Fruit fly (Drosophila melanogaster) whole organism, embryonic: ENCODE data around the gene Lmpt.

Experiments
- Adf1 ChIP-seq: fragments of 200-800 bp; sonication (Bioruptor generic); IDR thresholded peaks from 2 replicates; pipeline ENCODE4 v1.3.6; 2022; ENCODE audit warnings: missing biosample characterization, missing genetic modification characterization
- Asciz ChIP-seq: fragments of 200-800 bp; sonication (Bioruptor generic); optimal IDR thresholded peaks from 2 replicates; lab custom pipeline; 2017; ENCODE audit warnings: missing biosample characterization, mild to moderate bottlenecking, missing genetic modification characterization, missing genetic modification reagents
- Atf6 ChIP-seq: fragments of 200-800 bp; sonication (Bioruptor generic); IDR thresholded peaks from 2 replicates; pipeline ENCODE4 v1.3.6; 2022; ENCODE audit warnings: missing biosample characterization, missing genetic modification characterization
- CG10147 ChIP-seq: fragments of 200-800 bp; sonication (Bioruptor generic); optimal IDR thresholded peaks from 2 replicates; lab custom pipeline; 2019; ENCODE audit warnings: missing biosample characterization, mild to moderate bottlenecking, missing genetic modification characterization, moderate library complexity
- CG11695 ChIP-seq: fragments of 200-800 bp; sonication (Bioruptor generic); IDR thresholded peaks from 3 replicates; pipeline ENCODE4 v1.3.6; 2022; ENCODE audit warnings: missing biosample characterization, missing genetic modification characterization
- CG11696 ChIP-seq: fragments of 200-800 bp; sonication (Bioruptor generic); IDR thresholded peaks from 2 replicates; pipeline ENCODE4 v1.3.6; 2022; ENCODE audit warnings: missing biosample characterization, missing genetic modification characterization
- CG12071 ChIP-seq: fragments of 200-800 bp; sonication (Bioruptor generic); optimal IDR thresholded peaks from 3 replicates; lab custom pipeline; 2018; ENCODE audit warnings: missing biosample characterization, mild to moderate bottlenecking, missing genetic modification characterization
- CG12155 ChIP-seq: fragments of 200-800 bp; sonication (Bioruptor generic); optimal IDR thresholded peaks from 3 replicates; lab custom pipeline; 2016; ENCODE audit warnings: missing biosample characterization, missing genetic modification characterization
- CG16813 ChIP-seq: fragments of 200-800 bp; sonication (Bioruptor generic); IDR thresholded peaks from 3 replicates; pipeline ENCODE4 v1.3.6; 2022; ENCODE audit warnings: missing biosample characterization, missing genetic modification characterization; ENCODE audit not compliant: partially characterized antibody
- CG16863 ChIP-seq: fragments of 200-800 bp; sonication (Bioruptor generic); optimal IDR thresholded peaks from 3 replicates; lab custom pipeline; 2016; ENCODE audit warnings: missing biosample characterization, missing genetic modification characterization
- CG17361 ChIP-seq: fragments of 200-800 bp; sonication (Bioruptor generic); IDR thresholded peaks from 3 replicates; pipeline ENCODE4 v1.3.6; 2022; ENCODE audit warnings: missing biosample characterization, missing genetic modification characterization
- CG17802 ChIP-seq: fragments of 200-800 bp; sonication (Bioruptor generic); optimal IDR thresholded peaks from 2 replicates; lab custom pipeline; 2018; ENCODE audit warnings: missing biosample characterization, mild to moderate bottlenecking, missing genetic modification characterization, moderate library complexity
- CG18476 ChIP-seq: fragments of 200-800 bp; sonication (Bioruptor generic); optimal IDR thresholded peaks from 2 replicates; lab custom pipeline; 2016; ENCODE audit warnings: missing biosample characterization, mild to moderate bottlenecking, missing genetic modification characterization
- CG18599 ChIP-seq: fragments of 200-800 bp; sonication (Bioruptor generic); optimal IDR thresholded peaks from 3 replicates; lab custom pipeline; 2017; ENCODE audit warnings: missing biosample characterization, missing genetic modification characterization, mild to moderate bottlenecking, moderate library complexity, missing genetic modification reagents
- CG18619 ChIP-seq: fragments of 200-800 bp; sonication (Bioruptor generic); optimal IDR thresholded peaks from 3 replicates; lab custom pipeline; 2017; ENCODE audit warnings: missing biosample characterization, mild to moderate bottlenecking, missing genetic modification characterization
- CG18764 ChIP-seq: fragments of 200-800 bp; sonication (Bioruptor generic); optimal IDR thresholded peaks from 3 replicates; lab custom pipeline; 2016; ENCODE audit warnings: missing biosample characterization, missing genetic modification characterization
- CG2712 ChIP-seq: fragments of 200-800 bp; optimal IDR thresholded peaks from 3 replicates; lab custom pipeline; 2019; ENCODE audit warnings: missing biosample characterization, mild to moderate bottlenecking, missing genetic modification characterization, moderate library complexity
- CG3838 ChIP-seq: fragments of 200-800 bp; sonication (Bioruptor generic); optimal IDR thresholded peaks from 3 replicates; lab custom pipeline; 2016; ENCODE audit warnings: missing biosample characterization, missing genetic modification characterization
- CG6654 ChIP-seq: fragments of 200-800 bp; sonication (Bioruptor generic); optimal IDR thresholded peaks from 2 replicates; lab custom pipeline; 2017; ENCODE audit warnings: missing biosample characterization, mild to moderate bottlenecking, missing genetic modification characterization
- CG7271 ChIP-seq: fragments of 200-800 bp; sonication (Bioruptor generic); optimal IDR thresholded peaks from 2 replicates; lab custom pipeline; 2018; ENCODE audit warnings: missing biosample characterization, mild to moderate bottlenecking, missing genetic modification characterization, moderate library complexity
- CG8924 ChIP-seq: fragments of 200-800 bp; optimal IDR thresholded peaks from 3 replicates; lab custom pipeline; 2019; ENCODE audit warnings: missing biosample characterization, mild to moderate bottlenecking, missing genetic modification characterization, moderate library complexity
- CG8944 ChIP-seq: fragments of 200-800 bp; sonication (Bioruptor generic); optimal IDR thresholded peaks from 3 replicates; lab custom pipeline; 2016; ENCODE audit warnings: missing biosample characterization, missing genetic modification characterization
- CG9727 ChIP-seq: fragments of 200-800 bp; sonication (Bioruptor generic); optimal IDR thresholded peaks from 3 replicates; lab custom pipeline; 2017; ENCODE audit warnings: missing biosample characterization, mild to moderate bottlenecking, missing genetic modification characterization
- Doc2 ChIP-seq: fragments of 200-800 bp; sonication (Bioruptor generic); IDR thresholded peaks from 2 replicates; pipeline ENCODE4 v1.3.6; 2022; ENCODE audit warnings: missing biosample characterization, missing genetic modification characterization
- Eip74EF ChIP-seq, 2 experiments: fragments of 200-800 bp in 1 of 2; fragments of >200 bp in 1 of 2; sonication (Bioruptor generic) in 1 of 2; optimal IDR thresholded peaks; 2 replicates each; lab custom pipeline; 2017 to 2019; ENCODE audit warnings: missing biosample characterization in 2 of 2, missing genetic modification characterization in 2 of 2, mild to moderate bottlenecking in 1 of 2, moderate library complexity in 1 of 2
- H2.0 ChIP-seq: fragments of 200-800 bp; sonication (Bioruptor generic); IDR thresholded peaks from 2 replicates; pipeline ENCODE4 v1.3.6; 2022; ENCODE audit warnings: missing biosample characterization, missing genetic modification characterization
- Hr51 ChIP-seq, 2 experiments: fragments of 200-800 bp; sonication (Bioruptor generic); optimal IDR thresholded peaks; 2 replicates in 1 of 2; 3 replicates in 1 of 2; lab custom pipeline; 2016 to 2018; ENCODE audit warnings: missing biosample characterization in 2 of 2, missing genetic modification characterization in 2 of 2, mild to moderate bottlenecking in 1 of 2, moderate library complexity in 1 of 2
- Mad ChIP-seq: fragments of 200-800 bp; sonication (Bioruptor generic); optimal IDR thresholded peaks from 2 replicates; lab custom pipeline; 2016; ENCODE audit warnings: missing biosample characterization, missing genetic modification characterization
- Nf-YA ChIP-seq: fragments of 200-800 bp; sonication (Bioruptor generic); IDR thresholded peaks from 2 replicates; pipeline ENCODE4 v1.3.6; 2022; ENCODE audit warnings: missing biosample characterization, missing genetic modification characterization
- Nf-YC ChIP-seq: fragments of 200-800 bp; optimal IDR thresholded peaks from 3 replicates; lab custom pipeline; 2019; ENCODE audit warnings: missing biosample characterization, mild to moderate bottlenecking, missing genetic modification characterization, moderate library complexity
- Ravus ChIP-seq: fragments of 200-800 bp; sonication (Bioruptor generic); IDR thresholded peaks from 2 replicates; pipeline ENCODE4 v1.3.6; 2022; ENCODE audit warnings: missing biosample characterization, missing genetic modification characterization
- Ssrp ChIP-seq: fragments of 200-800 bp; sonication (Bioruptor generic); optimal IDR thresholded peaks from 2 replicates; lab custom pipeline; 2018; ENCODE audit warnings: missing biosample characterization, mild to moderate bottlenecking, missing genetic modification characterization, moderate library complexity
- Stat92E ChIP-seq, 3 experiments: fragments of >200 bp in 2 of 3; fragments of 200-800 bp in 1 of 3; sonication (Bioruptor generic) in 1 of 3; optimal IDR thresholded peaks; 2 replicates each; lab custom pipeline; 2017 to 2019; ENCODE audit warnings: missing biosample characterization in 3 of 3, missing genetic modification characterization in 3 of 3, mild to moderate bottlenecking in 1 of 3, moderate library complexity in 1 of 3
- az2 ChIP-seq: fragments of 200-800 bp; sonication (Bioruptor generic); optimal IDR thresholded peaks from 3 replicates; lab custom pipeline; 2016; ENCODE audit warnings: missing biosample characterization, missing genetic modification characterization
- bigmax ChIP-seq: fragments of 200-800 bp; sonication (Bioruptor generic); optimal IDR thresholded peaks from 2 replicates; lab custom pipeline; 2018; ENCODE audit warnings: missing biosample characterization, mild to moderate bottlenecking, missing genetic modification characterization
- corto ChIP-seq: fragments of 200-800 bp; sonication (Bioruptor generic); optimal IDR thresholded peaks from 2 replicates; lab custom pipeline; 2016; ENCODE audit warnings: missing biosample characterization, mild to moderate bottlenecking, missing genetic modification characterization, moderate library complexity
- fd64A ChIP-seq: fragments of 200-800 bp; sonication (Bioruptor generic); optimal IDR thresholded peaks from 3 replicates; lab custom pipeline; 2018; ENCODE audit warnings: missing biosample characterization, mild to moderate bottlenecking, missing genetic modification characterization
- gcm2 ChIP-seq: fragments of 200-800 bp; sonication (Bioruptor generic); optimal IDR thresholded peaks from 2 replicates; lab custom pipeline; 2016; ENCODE audit warnings: missing biosample characterization, missing genetic modification characterization
- grau ChIP-seq: fragments of 200-800 bp; optimal IDR thresholded peaks from 3 replicates; lab custom pipeline; 2019; ENCODE audit warnings: missing biosample characterization, mild to moderate bottlenecking, missing genetic modification characterization, moderate library complexity
- gt ChIP-seq: fragments of 200-800 bp; sonication (Bioruptor generic); IDR thresholded peaks from 2 replicates; pipeline ENCODE4 v1.3.6; 2022; ENCODE audit warnings: missing biosample characterization, missing genetic modification characterization
- luna ChIP-seq: fragments of 200-800 bp; sonication (Bioruptor generic); optimal IDR thresholded peaks from 2 replicates; lab custom pipeline; 2016; ENCODE audit warnings: missing biosample characterization, missing genetic modification characterization
- mld ChIP-seq: fragments of 200-800 bp; sonication (Bioruptor generic); IDR thresholded peaks from 3 replicates; pipeline ENCODE4 v1.3.6; 2022; ENCODE audit warnings: missing biosample characterization, missing genetic modification characterization; ENCODE audit not compliant: partially characterized antibody
- onecut ChIP-seq: fragments of 200-800 bp; sonication (Bioruptor generic); IDR thresholded peaks from 2 replicates; pipeline ENCODE4 v1.3.6; 2022; ENCODE audit warnings: missing biosample characterization, missing genetic modification characterization
- pzg ChIP-seq: fragments of 200-800 bp; sonication (Bioruptor generic); optimal IDR thresholded peaks from 3 replicates; lab custom pipeline; 2018; ENCODE audit warnings: missing biosample characterization, mild to moderate bottlenecking, missing genetic modification characterization, moderate library complexity
- rib ChIP-seq: fragments of 200-800 bp; sonication (Bioruptor generic); IDR thresholded peaks from 2 replicates; pipeline ENCODE4 v1.3.6; 2022; ENCODE audit warnings: missing biosample characterization, missing genetic modification characterization
- sc ChIP-seq, 3 experiments: fragments of >200 bp in 2 of 3; fragments of 200-800 bp in 1 of 3; sonication (Bioruptor generic) in 1 of 3; optimal IDR thresholded peaks; 2 replicates in 2 of 3; 3 replicates in 1 of 3; lab custom pipeline; 2017; ENCODE audit warnings: mild to moderate bottlenecking in 1 of 3, missing biosample characterization in 1 of 3, missing genetic modification characterization in 1 of 3, missing genetic modification reagents in 1 of 3
- tup ChIP-seq: fragments of 200-800 bp; sonication (Bioruptor generic); optimal IDR thresholded peaks from 2 replicates; lab custom pipeline; 2016; ENCODE audit warnings: missing biosample characterization, mild to moderate bottlenecking, missing genetic modification characterization, moderate library complexity
- vnd ChIP-seq: fragments of 200-800 bp; sonication (Bioruptor generic); IDR thresholded peaks from 3 replicates; pipeline ENCODE4 v1.3.6; 2022; ENCODE audit warnings: missing biosample characterization, missing genetic modification characterization; ENCODE audit not compliant: partially characterized antibody
- vvl ChIP-seq: fragments of 200-800 bp; sonication (Bioruptor generic); IDR thresholded peaks from 2 replicates; pipeline ENCODE4 v1.3.6; 2022; ENCODE audit warnings: missing biosample characterization, missing genetic modification characterization
- zfh1 ChIP-seq: fragments of 200-800 bp; sonication (Bioruptor generic); IDR thresholded peaks from 3 replicates; pipeline ENCODE4 v1.3.6; 2022; ENCODE audit warnings: missing biosample characterization, missing genetic modification characterization

The Lmpt gene

dm6 chr3L:16825195-16825594, 39.9 kb upstream of the Lmpt start (continued):
- TF ChIP-seq Asciz (no peak), CG18764 (GFP tag; lab: Kevin White, UChicago) (no peak), rib (GFP tag; lab: Robert Waterston, UW) (no peak), grau (tag; lab: Kevin White, UChicago) (peak; percentile 56), gcm2 (GFP tag; lab: Kevin White, UChicago) (no peak), Ravus (GFP tag; lab: Robert Waterston, UW) (no peak), mld (GFP tag; lab: Robert Waterston, UW) (no peak), H2.0 (GFP tag; lab: Robert Waterston, UW) (no peak), CG17361 (0 out of 3 replicates have a peak, but pooled peaks have one; percentile 45), Hr51 (GFP tag; optimal IDR thresholded peaks at IDR 0.05; lab: Kevin White, UChicago) (peak in 1 of 2 experiments; percentile 75), onecut (no peak), CG8924 (tag; lab: Kevin White, UChicago) (peak; percentile 29), Ssrp (tag; lab: Kevin White, UChicago) (peak; percentile 46), CG9727 (peak; percentile 9), luna (GFP tag; lab: Kevin White, UChicago) (no peak), CG18476 (GFP tag; lab: Kevin White, UChicago) (no peak), vvl (GFP tag; lab: Robert Waterston, UW) (no peak), CG7271 (tag; lab: Kevin White, UChicago) (no peak), CG12155 (no peak), CG18619 (GFP tag; lab: Kevin White, UChicago) (peak; percentile 7), Doc2 (GFP tag; lab: Robert Waterston, UW) (no peak), Mad (no peak), CG17802 (tag; lab: Kevin White, UChicago) (no peak), Nf-YA (no peak), CG11696 (GFP tag; lab: Robert Waterston, UW) (no peak), CG2712 (tag; lab: Kevin White, UChicago) (peak; percentile 31), zfh1 (GFP tag; lab: Robert Waterston, UW) (no peak), tup (no peak), bigmax (GFP tag; lab: Kevin White, UChicago) (no peak), CG11695 (GFP tag; lab: Robert Waterston, UW) (peak; percentile 32; the same call in 1 of the 3 replicates), vnd (GFP tag; lab: Robert Waterston, UW) (no peak), fd64A (GFP tag; lab: Kevin White, UChicago) (no peak), Stat92E (GFP tag; optimal IDR thresholded peaks at IDR 0.05; lab: Kevin White, UChicago) (no peak), CG6654 (GFP tag; lab: Kevin White, UChicago) (no peak), sc (optimal IDR thresholded peaks at IDR 0.05; lab: Kevin White, UChicago) (no peak), sc (GFP tag; optimal IDR thresholded peaks at IDR 0.05; lab: Kevin White, UChicago) (no peak), pzg (GFP tag; lab: Kevin White, UChicago) (no peak), CG12071 (GFP tag; lab: Kevin White, UChicago) (no peak), az2 (GFP tag; lab: Kevin White, UChicago) (peak; percentile 1), Eip74EF (GFP tag; optimal IDR thresholded peaks at IDR 0.05; lab: Kevin White, UChicago) (no peak), Atf6 (GFP tag; lab: Robert Waterston, UW) (no peak), CG3838 (GFP tag; lab: Kevin White, UChicago) (no peak), Adf1 (no peak), gt (GFP tag; lab: Robert Waterston, UW) (no peak), Nf-YC (tag; lab: Kevin White, UChicago) (peak; percentile 52), CG18599 (GFP tag; lab: Kevin White, UChicago) (no peak), CG16813 (GFP tag; lab: Robert Waterston, UW) (no peak), CG16863 (GFP tag; lab: Kevin White, UChicago) (no peak), corto (no peak), CG10147 (GFP tag; lab: Kevin White, UChicago) (no peak), CG8944 (GFP tag; lab: Kevin White, UChicago) (no peak)
